Worm (Caenorhabditis elegans): Measurements from ENCODE around the gene srx-97.

- TF ChIP-seq mel-28 (tag; optimal IDR thresholded peaks at IDR 0.05; ENCODE audit: borderline replicate concordance) = no peak
- no peak for TF ChIP-seq sea-2 (GFP tag; IDR thresholded peaks at IDR 0.05)
- TF ChIP-seq ets-4 (GFP tag; optimal IDR thresholded peaks at IDR 0.05) = no peak
- TF ChIP-seq madf-6 (GFP tag; IDR thresholded peaks at IDR 0.05) = no peak
- TF ChIP-seq hlh-12 (tag; optimal IDR thresholded peaks at IDR 0.05) = no peak
- no peak for TF ChIP-seq egrh-3 (GFP tag; IDR thresholded peaks at IDR 0.05)
- TF ChIP-seq ama-1 (optimal IDR thresholded peaks at IDR 0.05) = no peak
- no peak for TF ChIP-seq ama-1 (GFP tag; optimal IDR thresholded peaks at IDR 0.05)
- no peak for TF ChIP-seq lin-54 (GFP tag; optimal IDR thresholded peaks at IDR 0.05)
- TF ChIP-seq ceh-79 (tag; optimal IDR thresholded peaks at IDR 0.05) = no peak
- no peak for TF ChIP-seq egl-44 (GFP tag; IDR thresholded peaks at IDR 0.05)
- no peak for TF ChIP-seq snpc-4 (GFP tag; optimal IDR thresholded peaks at IDR 0.05)
- TF ChIP-seq snpc-4 (tag; optimal IDR thresholded peaks at IDR 0.05) = no peak
- TF ChIP-seq Y53F4B.3 (GFP tag; IDR thresholded peaks at IDR 0.05) = no peak
- TF ChIP-seq nfya-1 (tag; optimal IDR thresholded peaks at IDR 0.05; ENCODE audit: borderline replicate concordance, insufficient read depth) = no peak
These were observed 13.8 kb downstream of the srx-97 start, which contains the start of gene F19B10.5 for ce11 chrII:3655378-3655777.

Measured in whole organism, young adult.